Worm (Caenorhabditis elegans): ENCODE results near the gene ZK1128.7.

The ZK1128.7 gene

DNA sequence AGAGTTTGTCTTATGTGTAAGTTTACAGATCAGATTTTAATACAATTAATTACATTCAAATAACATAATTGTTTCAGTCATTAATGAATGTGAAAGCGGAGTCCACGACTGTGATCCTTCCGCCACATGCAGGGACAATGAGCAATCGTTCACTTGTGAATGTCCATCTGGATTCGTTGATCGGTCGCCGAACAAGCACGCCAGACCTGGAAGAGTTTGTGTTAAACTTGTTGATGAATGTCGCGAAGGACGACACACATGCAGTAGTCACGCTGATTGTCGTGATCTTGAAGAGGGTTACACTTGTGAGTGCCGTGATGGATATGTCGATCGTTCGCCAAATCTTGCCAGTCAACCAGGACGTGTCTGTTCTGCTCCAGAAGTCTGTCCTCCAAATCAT is 41.7 kb downstream of the ZK1128.7 start:
- TF ChIP-seq ets-7 (tag; optimal IDR thresholded peaks at IDR 0.05) (no peak), scrt-1 (GFP tag; IDR thresholded peaks at IDR 0.05) (no peak), B0310.2 (tag; optimal IDR thresholded peaks at IDR 0.05) (no peak), ama-1 (optimal IDR thresholded peaks at IDR 0.05) (no peak), hmbx-1 (tag; optimal IDR thresholded peaks at IDR 0.05) (no peak), hnd-1 (tag; optimal IDR thresholded peaks at IDR 0.05) (no peak), tra-4 (tag; optimal IDR thresholded peaks at IDR 0.05) (no peak), ceh-36 (tag; optimal IDR thresholded peaks at IDR 0.05) (no peak), sea-1 (GFP tag; conservative IDR thresholded peaks at IDR 0.05) (no peak), F13C5.2 (tag; optimal IDR thresholded peaks at IDR 0.05) (no peak), pes-1 (GFP tag; IDR thresholded peaks at IDR 0.05) (no peak), tbx-37 (GFP tag; conservative IDR thresholded peaks at IDR 0.05) (no peak), ceh-13 (GFP tag; optimal IDR thresholded peaks at IDR 0.05) (no peak), aly-1 (tag; optimal IDR thresholded peaks at IDR 0.05) (no peak), flt-1 (GFP tag; IDR thresholded peaks at IDR 0.05) (no peak), hmg-4 (GFP tag; optimal IDR thresholded peaks at IDR 0.05) (no peak), tbx-11 (GFP tag; IDR thresholded peaks at IDR 0.05) (no peak)

- TF ChIP-seq aly-1 (tag; optimal IDR thresholded peaks at IDR 0.05) (no peak), tbx-37 (GFP tag; conservative IDR thresholded peaks at IDR 0.05) (no peak), ceh-13 (GFP tag; optimal IDR thresholded peaks at IDR 0.05) (no peak), scrt-1 (GFP tag; IDR thresholded peaks at IDR 0.05) (no peak), hnd-1 (tag; optimal IDR thresholded peaks at IDR 0.05) (no peak), ama-1 (optimal IDR thresholded peaks at IDR 0.05) (no peak), hmbx-1 (tag; optimal IDR thresholded peaks at IDR 0.05) (no peak), ceh-36 (tag; optimal IDR thresholded peaks at IDR 0.05) (no peak), hmg-4 (GFP tag; optimal IDR thresholded peaks at IDR 0.05) (no peak), tra-4 (tag; optimal IDR thresholded peaks at IDR 0.05) (no peak)
These were observed 42.6 kb downstream of the ZK1128.7 start for ce11 chrIII:10179444-10179843.

- TF ChIP-seq ceh-36 (tag; optimal IDR thresholded peaks at IDR 0.05) (no peak), flt-1 (GFP tag; IDR thresholded peaks at IDR 0.05) (no peak), hmbx-1 (tag; optimal IDR thresholded peaks at IDR 0.05) (no peak), ceh-13 (GFP tag; optimal IDR thresholded peaks at IDR 0.05) (no peak), tbx-11 (GFP tag; IDR thresholded peaks at IDR 0.05) (no peak), ama-1 (optimal IDR thresholded peaks at IDR 0.05) (no peak), hmg-4 (GFP tag; optimal IDR thresholded peaks at IDR 0.05) (no peak), tra-4 (tag; optimal IDR thresholded peaks at IDR 0.05) (no peak)
These were observed 45.1 kb downstream of the ZK1128.7 start for ce11 chrIII:10181868-10182267.

DNA sequence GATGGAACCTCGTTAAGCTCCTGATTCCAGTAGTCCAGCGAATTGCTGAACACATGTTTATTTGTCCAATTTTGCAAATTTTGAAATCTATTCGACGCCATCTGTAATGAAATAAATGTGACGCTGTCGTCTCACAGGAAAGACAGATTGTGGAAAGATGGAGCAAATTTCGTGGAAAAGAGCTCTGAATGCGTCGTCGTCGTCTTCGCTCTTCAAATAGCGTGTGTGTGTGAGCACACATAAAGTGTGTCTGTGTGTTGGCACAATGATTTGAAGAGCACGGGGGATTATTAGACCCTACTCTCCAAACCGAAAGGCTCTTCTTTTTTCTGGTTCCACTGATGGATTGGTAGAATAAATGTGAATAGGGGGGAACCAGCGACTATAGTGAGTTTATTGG is 49.4 kb downstream of the ZK1128.7 start, which contains the start of gene unc-47:
Gene unc-47 (minus strand): TSS at position 101 of the 400 bp plus-strand sequence.
- TF ChIP-seq F13C5.2 (tag; optimal IDR thresholded peaks at IDR 0.05) (no peak), hmbx-1 (tag; optimal IDR thresholded peaks at IDR 0.05) (no peak), B0310.2 (tag; optimal IDR thresholded peaks at IDR 0.05) (no peak), hmg-4 (GFP tag; optimal IDR thresholded peaks at IDR 0.05) (no peak), tra-4 (tag; optimal IDR thresholded peaks at IDR 0.05) (no peak), ets-7 (tag; optimal IDR thresholded peaks at IDR 0.05) (no peak), ceh-13 (GFP tag; optimal IDR thresholded peaks at IDR 0.05) (no peak), scrt-1 (GFP tag; IDR thresholded peaks at IDR 0.05) (no peak), ceh-36 (tag; optimal IDR thresholded peaks at IDR 0.05) (no peak), tbx-37 (GFP tag; conservative IDR thresholded peaks at IDR 0.05) (no peak), flt-1 (GFP tag; IDR thresholded peaks at IDR 0.05) (no peak), pes-1 (GFP tag; IDR thresholded peaks at IDR 0.05) (no peak), tbx-11 (GFP tag; IDR thresholded peaks at IDR 0.05) (no peak), aly-1 (tag; optimal IDR thresholded peaks at IDR 0.05) (no peak), sea-1 (GFP tag; conservative IDR thresholded peaks at IDR 0.05) (no peak), hnd-1 (tag; optimal IDR thresholded peaks at IDR 0.05) (no peak), ama-1 (optimal IDR thresholded peaks at IDR 0.05) (no peak)

ce11 chrIII:10187840-10188239 is 51.0 kb downstream of the ZK1128.7 start:
- TF ChIP-seq ceh-36 (tag; optimal IDR thresholded peaks at IDR 0.05) (no peak), ama-1 (optimal IDR thresholded peaks at IDR 0.05) (no peak)
